Worm (Caenorhabditis elegans) whole organism, L4 larva: Measurements from ENCODE around the gene C32D5.11.

Experiments used
- D1046.2 ChIP-seq: fragments of 200-800 bp; sonication (Bioruptor generic); IDR thresholded peaks from 2 replicates; pipeline ENCODE4 v1.3.6; 2022; ENCODE audit warnings: missing genetic modification characterization, missing compliant biosample characterization
- F26F4.8 ChIP-seq: fragments of 200-800 bp; sonication (Bioruptor generic); conservative IDR thresholded peaks from 2 replicates; pipeline ENCODE4 v1.3.6; 2022; ENCODE audit warnings: missing genetic modification characterization, missing compliant biosample characterization
- F44E2.7 ChIP-seq: fragments of 200-800 bp; sonication (Bioruptor generic); IDR thresholded peaks from 2 replicates; pipeline ENCODE4 v2.1.2; 2022; ENCODE audit warnings: missing genetic modification characterization, missing compliant biosample characterization
- R02D3.7 ChIP-seq: fragments of 150-350 bp; sonication (generic microtip); optimal IDR thresholded peaks from 3 replicates; lab custom pipeline; 2014; ENCODE audit warnings: missing biosample characterization, missing genetic modification characterization
- T20F7.1 ChIP-seq: fragments of 200-800 bp; sonication (Bioruptor generic); optimal IDR thresholded peaks from 2 replicates; lab custom pipeline; 2018; ENCODE audit warnings: mild to moderate bottlenecking, missing genetic modification characterization, missing compliant biosample characterization
- Y105C5A.15 ChIP-seq: fragments of 200-800 bp; sonication (Bioruptor generic); IDR thresholded peaks from 2 replicates; pipeline ENCODE4 v1.3.6; 2022; ENCODE audit warnings: missing genetic modification characterization, missing compliant biosample characterization
- aha-1 ChIP-seq: fragments of 150-350 bp; peaks from one replicate; lab custom pipeline; 2014; ENCODE audit warnings: missing biosample characterization, missing genetic modification characterization
- ama-1 ChIP-seq: fragments of 150-350 bp; optimal IDR thresholded peaks from 2 replicates; lab custom pipeline; 2014; ENCODE audit warnings: inconsistent platforms, mixed read lengths
- attf-4 ChIP-seq: sonication (generic microtip); optimal IDR thresholded peaks from 3 replicates; lab custom pipeline; 2017; ENCODE audit warnings: missing biosample characterization, missing genetic modification characterization
- ceh-20 ChIP-seq: fragments of 200-800 bp; sonication (Bioruptor generic); IDR thresholded peaks from 2 replicates; pipeline ENCODE4 v1.3.6; 2022; ENCODE audit warnings: missing genetic modification reagents, missing genetic modification characterization, missing compliant biosample characterization
- ceh-44 ChIP-seq: fragments of 200-800 bp; sonication (Bioruptor generic); IDR thresholded peaks from 2 replicates; pipeline ENCODE4 v1.3.6; 2022; ENCODE audit warnings: missing genetic modification reagents, missing genetic modification characterization, missing compliant biosample characterization
- ces-1 ChIP-seq: fragments of 150-350 bp; sonication (generic microtip); optimal IDR thresholded peaks from 4 replicates; lab custom pipeline; 2014; ENCODE audit warnings: missing biosample characterization, missing genetic modification reagents, missing genetic modification characterization
- daf-12 ChIP-seq: fragments of 150-350 bp; optimal IDR thresholded peaks from 2 replicates; lab custom pipeline; 2014; ENCODE audit warnings: missing biosample characterization, missing genetic modification reagents, missing genetic modification characterization
- daf-16 ChIP-seq, 3 experiments: sonication (generic microtip); optimal IDR thresholded peaks; 2 replicates each; lab custom pipeline; 2016 to 2017; ENCODE audit warnings: missing genetic modification characterization in 3 of 3, missing genetic modification reagents in 3 of 3, mild to moderate bottlenecking in 2 of 3, missing compliant biosample characterization in 2 of 3, missing biosample characterization in 1 of 3, moderate library complexity in 1 of 3
- dmd-6 ChIP-seq: fragments of 200-800 bp; sonication (Bioruptor generic); IDR thresholded peaks from 2 replicates; pipeline ENCODE4 v1.3.6; 2022; ENCODE audit warnings: missing genetic modification reagents, missing genetic modification characterization, missing compliant biosample characterization
- dmd-9 ChIP-seq: fragments of 200-800 bp; sonication (Bioruptor generic); IDR thresholded peaks from 2 replicates; pipeline ENCODE4 v1.3.6; 2022; ENCODE audit warnings: missing genetic modification reagents, missing genetic modification characterization, missing compliant biosample characterization
- duxl-1 ChIP-seq: sonication (generic microtip); optimal IDR thresholded peaks from 2 replicates; lab custom pipeline; 2016; ENCODE audit warnings: mild to moderate bottlenecking, missing genetic modification characterization, moderate library complexity, missing compliant biosample characterization; ENCODE audit not compliant: poor library complexity
- dve-1 ChIP-seq: sonication (generic microtip); optimal IDR thresholded peaks from 2 replicates; lab custom pipeline; 2017; ENCODE audit warnings: antibody characterized with exemption, mild to moderate bottlenecking, missing genetic modification characterization, missing compliant biosample characterization; ENCODE audit not compliant: insufficient read depth
- egl-43 ChIP-seq: fragments of 200-800 bp; sonication (Bioruptor generic); IDR thresholded peaks from 2 replicates; pipeline ENCODE4 v1.3.6; 2022; ENCODE audit warnings: missing genetic modification reagents, missing genetic modification characterization, missing compliant biosample characterization
- gei-8 ChIP-seq: fragments of 200-800 bp; sonication (Bioruptor generic); optimal IDR thresholded peaks from 2 replicates; lab custom pipeline; 2018; ENCODE audit warnings: mild to moderate bottlenecking, missing genetic modification characterization, missing compliant biosample characterization
- hif-1 ChIP-seq, 2 experiments: sonication (generic microtip); optimal IDR thresholded peaks; 2 replicates each; lab custom pipeline; 2016 to 2017; ENCODE audit warnings: missing compliant biosample characterization in 2 of 2, missing genetic modification characterization in 2 of 2, missing genetic modification reagents in 2 of 2, missing genotype in 2 of 2, mild to moderate bottlenecking in 1 of 2
- hlh-11 ChIP-seq: fragments of 200-800 bp; sonication (Bioruptor generic); optimal IDR thresholded peaks from 2 replicates; lab custom pipeline; 2018; ENCODE audit warnings: mild to moderate bottlenecking, missing genetic modification characterization, missing compliant biosample characterization
- lin-15B ChIP-seq: fragments of 150-350 bp; sonication (generic microtip); optimal IDR thresholded peaks from 3 replicates; lab custom pipeline; 2014; ENCODE audit warnings: missing biosample characterization, missing genetic modification characterization
- lin-38 ChIP-seq: fragments of 200-800 bp; sonication (Bioruptor generic); IDR thresholded peaks from 2 replicates; pipeline ENCODE4 v1.3.6; 2022; ENCODE audit warnings: missing genetic modification reagents, missing genetic modification characterization, missing compliant biosample characterization
- madf-5 ChIP-seq, 2 experiments: fragments of 200-800 bp; sonication (Bioruptor generic); IDR thresholded peaks; 2 replicates each; pipeline ENCODE4 v1.3.6; 2022; ENCODE audit warnings: missing compliant biosample characterization in 2 of 2, missing genetic modification characterization in 2 of 2
- mdl-1 ChIP-seq, 2 experiments: fragments of 150-350 bp in 1 of 2; sonication (generic microtip) in 1 of 2; optimal IDR thresholded peaks; 2 replicates each; lab custom pipeline; 2014 to 2017; ENCODE audit warnings: missing biosample characterization in 2 of 2, missing genetic modification characterization in 2 of 2
- mdt-29 ChIP-seq: fragments of 200-800 bp; sonication (Bioruptor generic); IDR thresholded peaks from 2 replicates; pipeline ENCODE4 v1.3.6; 2022; ENCODE audit warnings: missing genetic modification reagents, missing genetic modification characterization, missing compliant biosample characterization
- mep-1 ChIP-seq: fragments of 150-350 bp; sonication (generic microtip); optimal IDR thresholded peaks from 3 replicates; lab custom pipeline; 2014; ENCODE audit warnings: missing biosample characterization, missing genetic modification characterization
- mes-2 ChIP-seq: sonication (generic microtip); optimal IDR thresholded peaks from 2 replicates; lab custom pipeline; 2016; ENCODE audit warnings: missing genotype, mild to moderate bottlenecking, missing genetic modification characterization, missing compliant biosample characterization; ENCODE audit not compliant: poor library complexity, severe bottlenecking
- mxl-3 ChIP-seq: fragments of 200-800 bp; sonication (Bioruptor generic); optimal IDR thresholded peaks from 2 replicates; lab custom pipeline; 2018; ENCODE audit warnings: mild to moderate bottlenecking, missing genetic modification characterization, missing compliant biosample characterization
- nhr-102 ChIP-seq: sonication (generic microtip); optimal IDR thresholded peaks from 2 replicates; lab custom pipeline; 2016; ENCODE audit warnings: mild to moderate bottlenecking, missing genetic modification characterization, moderate library complexity, missing compliant biosample characterization
- nhr-11 ChIP-seq: fragments of 150-350 bp; optimal IDR thresholded peaks from 2 replicates; lab custom pipeline; 2014; ENCODE audit warnings: missing biosample characterization, missing genetic modification characterization
- nhr-111 ChIP-seq: fragments of 200-800 bp; sonication (Bioruptor generic); optimal IDR thresholded peaks from 2 replicates; lab custom pipeline; 2018; ENCODE audit warnings: mild to moderate bottlenecking, missing genetic modification characterization, missing compliant biosample characterization
- nhr-28 ChIP-seq: fragments of 150-350 bp; optimal IDR thresholded peaks from 2 replicates; lab custom pipeline; 2014; ENCODE audit warnings: missing biosample characterization, missing genetic modification characterization
- nhr-42 ChIP-seq: fragments of 200-800 bp; sonication (Bioruptor generic); IDR thresholded peaks from 2 replicates; pipeline ENCODE4 v1.3.6; 2022; ENCODE audit warnings: missing genetic modification characterization, missing compliant biosample characterization
- nhr-6 ChIP-seq: fragments of 150-350 bp; optimal IDR thresholded peaks from 2 replicates; lab custom pipeline; 2014; ENCODE audit warnings: missing biosample characterization, missing genetic modification characterization
- pqm-1 ChIP-seq: sonication (generic microtip); optimal IDR thresholded peaks from 2 replicates; lab custom pipeline; 2017; ENCODE audit warnings: missing biosample characterization, missing genetic modification characterization
- rbr-2 ChIP-seq: sonication (generic microtip); optimal IDR thresholded peaks from 2 replicates; lab custom pipeline; 2016; ENCODE audit warnings: missing genotype, missing genetic modification characterization, missing compliant biosample characterization
- saeg-2 ChIP-seq: fragments of 200-800 bp; sonication (Bioruptor generic); IDR thresholded peaks from 2 replicates; pipeline ENCODE4 v1.3.6; 2022; ENCODE audit warnings: missing genetic modification reagents, missing genetic modification characterization, missing compliant biosample characterization
- snpc-4 ChIP-seq: fragments of 150-350 bp; optimal IDR thresholded peaks from 2 replicates; lab custom pipeline; 2014; ENCODE audit warnings: missing biosample characterization, missing genetic modification characterization
- unc-62 ChIP-seq, 3 experiments: fragments of 150-350 bp in 1 of 3; sonication (generic microtip); optimal IDR thresholded peaks in 2 of 3; peaks in 1 of 3; 1 replicate in 1 of 3; 2 replicates in 2 of 3; lab custom pipeline; 2014 to 2017; ENCODE audit warnings: missing biosample characterization in 3 of 3, missing genetic modification characterization in 3 of 3, missing genetic modification reagents in 3 of 3, missing genotype in 1 of 3
- zfp-2 ChIP-seq: sonication (generic microtip); optimal IDR thresholded peaks from 2 replicates; lab custom pipeline; 2016; ENCODE audit warnings: mild to moderate bottlenecking, missing genetic modification characterization, missing compliant biosample characterization
- zip-11 ChIP-seq: fragments of 200-800 bp; sonication (Bioruptor generic); IDR thresholded peaks from 2 replicates; pipeline ENCODE4 v1.3.6; 2022; ENCODE audit warnings: missing genetic modification characterization, missing compliant biosample characterization

Gene C32D5.11

ce11 chrII:6335358-6335757, 19.9 kb downstream of the C32D5.11 start, which contains the start of gene C32D5.14:
Gene C32D5.14, plus strand, starts transcription at chrII:6335488.
- TF ChIP-seq mxl-3 (GFP tag; lab: Kevin White, UChicago) = peak; percentile 52
- TF ChIP-seq dmd-6 = peak; percentile 84
- TF ChIP-seq ceh-20 (GFP tag; lab: Robert Waterston, UW) = no peak
- peak; percentile 35 for TF ChIP-seq nhr-11 (tag; lab: Kevin White, UChicago)
- TF ChIP-seq dmd-9 = no peak
- TF ChIP-seq aha-1 = peak; percentile 73
- TF ChIP-seq ces-1 (GFP tag; lab: Kevin White, UChicago) = no peak
- no peak for TF ChIP-seq nhr-42 (GFP tag; lab: Robert Waterston, UW)
- peak in 1 of 2 experiments; percentile 45 for TF ChIP-seq hif-1 (tag; optimal IDR thresholded peaks at IDR 0.05; lab: Kevin White, UChicago)
- no peak for TF ChIP-seq daf-16 (GFP tag; optimal IDR thresholded peaks at IDR 0.05; lab: Kevin White, UChicago)
- TF ChIP-seq daf-16 (tag; optimal IDR thresholded peaks at IDR 0.05; lab: Kevin White, UChicago) = peak; percentile 27
- TF ChIP-seq duxl-1 (tag; lab: Kevin White, UChicago) = no peak
- TF ChIP-seq hlh-11 (tag; lab: Kevin White, UChicago) = peak; percentile 26
- peak; percentile 54 for TF ChIP-seq dve-1 (tag; lab: Kevin White, UChicago)

ce11 chrII:6334745-6335260, 20.4 kb downstream of the C32D5.11 start:
- TF ChIP-seq snpc-4 (tag; lab: Kevin White, UChicago) (no peak), nhr-28 (tag; lab: Kevin White, UChicago) (peak; percentile 43), pqm-1 (tag; lab: Kevin White, UChicago) (peak; percentile 54), daf-12 (tag; lab: Kevin White, UChicago) (no peak), R02D3.7 (no peak), hlh-11 (tag; lab: Kevin White, UChicago) (peak; percentile 40), nhr-102 (tag; lab: Kevin White, UChicago) (no peak), dmd-6 (peak; percentile 31; the same call in 1 of the 2 replicates), F44E2.7 (GFP tag; lab: Robert Waterston, UW) (no peak), nhr-111 (no peak), dve-1 (tag; lab: Kevin White, UChicago) (peak; percentile 56)

- no peak for TF ChIP-seq rbr-2 (tag; lab: Kevin White, UChicago)
- no peak for TF ChIP-seq unc-62 (GFP tag; optimal IDR thresholded peaks at IDR 0.05 in 1 of 2; lab: Kevin White, UChicago)
- TF ChIP-seq unc-62 (tag; optimal IDR thresholded peaks at IDR 0.05; lab: Kevin White, UChicago) = no peak
- TF ChIP-seq T20F7.1 (GFP tag; lab: Kevin White, UChicago) = no peak
- no peak for TF ChIP-seq ceh-44 (GFP tag; lab: Robert Waterston, UW)
- no peak for TF ChIP-seq Y105C5A.15 (GFP tag; lab: Robert Waterston, UW)
Measured at ce11 chrII:6333887-6334286, 21.4 kb downstream of the C32D5.11 start, which contains the start of gene ttc-39B. Gene ttc-39B, minus strand, starts transcription at chrII:6333987.

- no peak for TF ChIP-seq attf-4 (tag; lab: Kevin White, UChicago)
- peak; percentile 89 for TF ChIP-seq mes-2 (tag; lab: Kevin White, UChicago)
- peak; percentile 90 for TF ChIP-seq lin-38 (GFP tag; lab: Robert Waterston, UW)
- no peak for TF ChIP-seq zip-11
- TF ChIP-seq D1046.2 = no peak
- TF ChIP-seq daf-12 (tag; lab: Kevin White, UChicago) = no peak
- TF ChIP-seq zfp-2 (tag; lab: Kevin White, UChicago) = peak; percentile 52
- TF ChIP-seq hif-1 (tag; optimal IDR thresholded peaks at IDR 0.05; lab: Kevin White, UChicago) = peak in 1 of 2 experiments; percentile 82
- peak; percentile 62; the same call in 1 of the 2 replicates for TF ChIP-seq mdt-29 (GFP tag; lab: Robert Waterston, UW)
- peak; percentile 19 to 94 for TF ChIP-seq mdl-1 (tag; optimal IDR thresholded peaks at IDR 0.05; lab: Kevin White, UChicago)
- TF ChIP-seq gei-8 (GFP tag; lab: Kevin White, UChicago) = peak; percentile 35
- no peak for TF ChIP-seq F26F4.8 (GFP tag; lab: Robert Waterston, UW)
- peak; percentile 79 for TF ChIP-seq nhr-6 (tag; lab: Kevin White, UChicago)
- no peak for TF ChIP-seq madf-5 (GFP tag; IDR thresholded peaks at IDR 0.05; lab: Robert Waterston, UW)
- TF ChIP-seq egl-43 = no peak; the same call in 1 of the 2 replicates
- peak; percentile 96 for TF ChIP-seq mep-1 (tag; lab: Kevin White, UChicago)
- TF ChIP-seq ama-1 (lab: Kevin White, UChicago) = peak; percentile 69
- TF ChIP-seq aha-1 = peak; percentile 99
- no peak for TF ChIP-seq lin-15B
- no peak for TF ChIP-seq saeg-2
- TF ChIP-seq daf-16 (GFP tag; optimal IDR thresholded peaks at IDR 0.05; lab: Kevin White, UChicago) = peak; percentile 50 to 86
- peak; percentile 75 for TF ChIP-seq daf-16 (tag; optimal IDR thresholded peaks at IDR 0.05; lab: Kevin White, UChicago)
Measured at ce11 chrII:6331222-6331830, 23.9 kb downstream of the C32D5.11 start, which contains the start of gene set-4. Gene set-4, minus strand, starts transcription at chrII:6331341.
